Worm (Caenorhabditis elegans) whole organism, L3 larva: ENCODE data around the gene C42D8.9.

Experiments
- elt-1 ChIP-seq: fragments of 150-350 bp; optimal IDR thresholded peaks from 2 replicates; lab custom pipeline; 2014; ENCODE audit warnings: missing biosample characterization, missing genetic modification characterization
- mdl-1 ChIP-seq: fragments of 150-350 bp; optimal IDR thresholded peaks from 2 replicates; lab custom pipeline; 2014; ENCODE audit warnings: missing biosample characterization, missing genetic modification characterization
- tbx-2 ChIP-seq: sonication (generic microtip); optimal IDR thresholded peaks from 2 replicates; lab custom pipeline; 2016; ENCODE audit warnings: mild to moderate bottlenecking, missing genetic modification characterization, missing compliant biosample characterization

DNA sequence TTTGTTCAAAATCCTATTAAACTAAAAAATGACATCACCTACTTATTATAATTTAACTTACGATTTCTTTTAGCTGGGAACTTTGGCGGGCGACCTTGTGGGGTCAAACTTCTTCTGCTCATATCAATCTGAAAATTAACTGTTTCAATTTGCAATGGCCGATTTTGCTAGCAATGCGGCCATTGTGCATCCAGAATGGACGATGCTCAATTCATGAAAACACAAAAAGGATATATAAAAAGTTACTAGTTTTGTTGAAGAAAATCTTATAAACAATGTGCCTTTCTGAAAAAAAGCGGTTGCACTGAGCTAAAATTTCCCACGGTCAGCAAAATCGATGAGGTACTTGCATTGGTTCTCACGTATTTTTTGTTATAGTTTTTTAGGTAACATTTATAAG is 47.4 kb upstream of the C42D8.9 start, which contains the start of gene C31H2.3:
- TF ChIP-seq mdl-1 (tag; lab: Kevin White, UChicago) (no peak), elt-1 (no peak), tbx-2 (no peak)
